Worm (Caenorhabditis elegans): ENCODE measurements around the gene M153.5.

DNA sequence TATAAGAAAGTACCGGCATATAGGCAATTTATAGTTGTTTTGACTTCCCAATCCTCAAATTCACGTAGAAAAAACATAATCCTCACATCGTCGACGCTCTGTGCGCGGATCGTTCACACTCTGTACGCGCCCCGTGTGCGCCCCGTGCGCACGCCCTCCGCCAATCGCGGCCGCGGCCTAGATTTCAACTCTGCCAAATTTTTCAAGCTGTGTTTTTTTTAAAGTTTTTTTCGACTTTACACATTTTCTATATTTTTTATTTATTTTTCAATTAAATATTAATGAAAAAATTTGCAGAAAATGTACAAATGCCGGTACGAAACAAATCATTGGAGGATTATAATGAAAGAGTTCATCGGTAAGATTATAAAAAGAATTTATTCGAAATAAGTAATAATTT lies 20.6 kb upstream of the M153.5 start, which contains the start of gene T01H10.11:
- TF ChIP-seq tbx-37 (GFP tag; conservative IDR thresholded peaks at IDR 0.05), result no peak
- no peak for TF ChIP-seq ama-1 (optimal IDR thresholded peaks at IDR 0.05)

Measured in whole organism, early embryonic.